Fruit fly (Drosophila melanogaster) whole organism, embryonic: ENCODE results near the gene CG17930.

Source experiments
- Awh ChIP-seq: fragments of 200-800 bp; sonication (Bioruptor generic); IDR thresholded peaks from 2 replicates; pipeline ENCODE4, ENCODE4 v1.3.6; 2022; ENCODE audit warnings: missing biosample characterization, missing genetic modification characterization
- Bgb ChIP-seq: fragments of 200-800 bp; sonication (Bioruptor generic); IDR thresholded peaks from 2 replicates; pipeline ENCODE4 v1.3.6; 2022; ENCODE audit warnings: missing biosample characterization, missing genetic modification characterization; ENCODE audit not compliant: partially characterized antibody
- CG10209 ChIP-seq: fragments of 200-800 bp; sonication (Bioruptor generic); optimal IDR thresholded peaks from 3 replicates; lab custom pipeline; 2017; ENCODE audit warnings: missing biosample characterization, mild to moderate bottlenecking, missing genetic modification characterization, missing genetic modification reagents
- CG11723 ChIP-seq: fragments of 200-800 bp; sonication (Bioruptor generic); optimal IDR thresholded peaks from 2 replicates; lab custom pipeline; 2017; ENCODE audit warnings: missing biosample characterization, mild to moderate bottlenecking, missing genetic modification characterization
- CG12104 ChIP-seq: fragments of 200-800 bp; sonication (Bioruptor generic); optimal IDR thresholded peaks from 3 replicates; lab custom pipeline; 2016; ENCODE audit warnings: missing biosample characterization, missing genetic modification characterization
- CG13775 ChIP-seq: fragments of 200-800 bp; sonication (Bioruptor generic); optimal IDR thresholded peaks from 3 replicates; lab custom pipeline; 2017; ENCODE audit warnings: missing biosample characterization, mild to moderate bottlenecking, missing genetic modification characterization
- CG14014 ChIP-seq: fragments of 200-800 bp; sonication (Bioruptor generic); IDR thresholded peaks from 2 replicates; pipeline ENCODE4 v1.3.6; 2022; ENCODE audit warnings: missing biosample characterization, missing genetic modification characterization
- CG15696 ChIP-seq: fragments of 200-800 bp; sonication (Bioruptor generic); optimal IDR thresholded peaks from 2 replicates; lab custom pipeline; 2019; ENCODE audit warnings: missing biosample characterization, mild to moderate bottlenecking, missing genetic modification characterization, moderate library complexity
- CG16815 ChIP-seq: fragments of 200-800 bp; sonication (Bioruptor generic); optimal IDR thresholded peaks from 3 replicates; lab custom pipeline; 2017; ENCODE audit warnings: missing biosample characterization, mild to moderate bottlenecking, missing genetic modification characterization
- CG18599 ChIP-seq: fragments of 200-800 bp; sonication (Bioruptor generic); optimal IDR thresholded peaks from 3 replicates; lab custom pipeline; 2017; ENCODE audit warnings: missing biosample characterization, missing genetic modification characterization, mild to moderate bottlenecking, moderate library complexity, missing genetic modification reagents
- CG18619 ChIP-seq: fragments of 200-800 bp; sonication (Bioruptor generic); optimal IDR thresholded peaks from 3 replicates; lab custom pipeline; 2017; ENCODE audit warnings: missing biosample characterization, mild to moderate bottlenecking, missing genetic modification characterization
- CG30431 ChIP-seq: fragments of 200-800 bp; sonication (Bioruptor generic); optimal IDR thresholded peaks from 2 replicates; lab custom pipeline; 2017; ENCODE audit warnings: missing biosample characterization, missing genetic modification characterization
- CG4282 ChIP-seq: fragments of 200-800 bp; sonication (Bioruptor generic); optimal IDR thresholded peaks from 2 replicates; lab custom pipeline; 2016; ENCODE audit warnings: missing biosample characterization, missing genetic modification characterization
- CG4854 ChIP-seq: fragments of 200-800 bp; sonication (Bioruptor generic); optimal IDR thresholded peaks from 2 replicates; lab custom pipeline; 2016; ENCODE audit warnings: missing biosample characterization, missing genetic modification characterization, inconsistent platforms
- CG6689 ChIP-seq: fragments of 200-800 bp; sonication (Bioruptor generic); IDR thresholded peaks from 2 replicates; pipeline ENCODE4 v1.3.6; 2022; ENCODE audit warnings: missing biosample characterization, missing genetic modification characterization
- CG7556 ChIP-seq: fragments of 200-800 bp; sonication (Bioruptor generic); optimal IDR thresholded peaks from 2 replicates; lab custom pipeline; 2017; ENCODE audit warnings: missing biosample characterization, mild to moderate bottlenecking, missing genetic modification characterization
- CG8478 ChIP-seq: fragments of >200 bp; optimal IDR thresholded peaks from 2 replicates; lab custom pipeline; 2018
- CG9215 ChIP-seq: fragments of 200-800 bp; sonication (Bioruptor generic); IDR thresholded peaks from 2 replicates; pipeline ENCODE4 v1.3.6; 2022; ENCODE audit warnings: missing biosample characterization, missing genetic modification characterization
- CG9817 ChIP-seq: fragments of 200-800 bp; sonication (Bioruptor generic); optimal IDR thresholded peaks from 2 replicates; lab custom pipeline; 2018; ENCODE audit warnings: missing biosample characterization, mild to moderate bottlenecking, missing genetic modification characterization, moderate library complexity
- CTCF ChIP-seq: fragments of 200-800 bp; sonication (Bioruptor generic); optimal IDR thresholded peaks from 2 replicates; lab custom pipeline; 2017; ENCODE audit warnings: missing biosample characterization, mild to moderate bottlenecking, missing genetic modification characterization, moderate library complexity
- E2f2 ChIP-seq: fragments of 200-800 bp; sonication (Bioruptor generic); IDR thresholded peaks from 2 replicates; pipeline ENCODE4 v1.3.6; 2022; ENCODE audit warnings: missing biosample characterization, missing genetic modification characterization
- H2.0 ChIP-seq: fragments of 200-800 bp; sonication (Bioruptor generic); IDR thresholded peaks from 2 replicates; pipeline ENCODE4 v1.3.6; 2022; ENCODE audit warnings: missing biosample characterization, missing genetic modification characterization
- HLH4C ChIP-seq: fragments of 200-800 bp; sonication (Bioruptor generic); IDR thresholded peaks from 3 replicates; pipeline ENCODE4 v1.3.6; 2022; ENCODE audit warnings: missing biosample characterization, missing genetic modification characterization; ENCODE audit not compliant: partially characterized antibody
- Hand ChIP-seq: fragments of 200-800 bp; sonication (Bioruptor generic); optimal IDR thresholded peaks from 2 replicates; lab custom pipeline; 2017; ENCODE audit warnings: mild to moderate bottlenecking, missing biosample characterization, missing genetic modification reagents, missing genetic modification characterization
- Hr78 ChIP-seq, 2 experiments: fragments of 200-800 bp in 1 of 2; fragments of >200 bp in 1 of 2; sonication (Bioruptor generic) in 1 of 2; optimal IDR thresholded peaks; 2 replicates each; lab custom pipeline; 2017 to 2019; ENCODE audit warnings: missing biosample characterization in 2 of 2, missing genetic modification characterization in 2 of 2, mild to moderate bottlenecking in 1 of 2, moderate library complexity in 1 of 2
- Hsf ChIP-seq: fragments of 200-800 bp; sonication (Bioruptor generic); optimal IDR thresholded peaks from 3 replicates; lab custom pipeline; 2016; ENCODE audit warnings: missing biosample characterization, missing genetic modification characterization
- NFAT ChIP-seq: fragments of 200-800 bp; sonication (Bioruptor generic); IDR thresholded peaks from 2 replicates; pipeline ENCODE4 v1.3.6; 2022; ENCODE audit warnings: missing biosample characterization, missing genetic modification characterization
- Ptx1 ChIP-seq: fragments of 200-800 bp; sonication (Bioruptor generic); IDR thresholded peaks from 2 replicates; pipeline ENCODE4 v1.3.6; 2022; ENCODE audit warnings: missing biosample characterization, missing genetic modification characterization
- Sin3A ChIP-seq: fragments of >200 bp; optimal IDR thresholded peaks from 2 replicates; lab custom pipeline; 2018
- Sox100B ChIP-seq: fragments of 200-800 bp; sonication (Bioruptor generic); optimal IDR thresholded peaks from 3 replicates; lab custom pipeline; 2018; ENCODE audit warnings: missing biosample characterization, mild to moderate bottlenecking, missing genetic modification characterization
- ara ChIP-seq: fragments of 200-800 bp; sonication (Bioruptor generic); IDR thresholded peaks from 2 replicates; pipeline ENCODE4 v1.3.6; 2022; ENCODE audit warnings: missing biosample characterization, missing genetic modification characterization
- ase ChIP-seq: fragments of 200-800 bp; sonication (Bioruptor generic); IDR thresholded peaks from 3 replicates; pipeline ENCODE4 v1.3.6; 2022; ENCODE audit warnings: missing biosample characterization, missing genetic modification characterization
- bab2 ChIP-seq: fragments of 200-800 bp; sonication (Bioruptor generic); optimal IDR thresholded peaks from 2 replicates; lab custom pipeline; 2016; ENCODE audit warnings: missing biosample characterization, missing genetic modification characterization
- chinmo ChIP-seq: fragments of 200-800 bp; sonication (Bioruptor generic); IDR thresholded peaks from 4 replicates; pipeline ENCODE4 v1.3.6; 2022; ENCODE audit warnings: missing biosample characterization, missing genetic modification characterization; ENCODE audit not compliant: partially characterized antibody
- chm ChIP-seq: fragments of 200-800 bp; sonication (Bioruptor generic); IDR thresholded peaks from 2 replicates; pipeline ENCODE4 v1.3.6; 2022; ENCODE audit warnings: missing biosample characterization, missing genetic modification characterization
- ci ChIP-seq: fragments of 200-800 bp; sonication (Bioruptor generic); IDR thresholded peaks from 3 replicates; pipeline ENCODE4 v1.3.6; 2022; ENCODE audit warnings: missing biosample characterization, missing genetic modification characterization
- esg ChIP-seq: fragments of 200-800 bp; sonication (Bioruptor generic); conservative IDR thresholded peaks from 2 replicates; pipeline ENCODE4 v1.3.6; 2022; ENCODE audit warnings: missing biosample characterization, missing genetic modification characterization
- exex ChIP-seq: fragments of 200-800 bp; sonication (Bioruptor generic); optimal IDR thresholded peaks from 4 replicates; lab custom pipeline; 2018; ENCODE audit warnings: missing biosample characterization, mild to moderate bottlenecking, missing genetic modification characterization, moderate library complexity
- ftz-f1 ChIP-seq: fragments of 200-800 bp; sonication (Bioruptor generic); optimal IDR thresholded peaks from 2 replicates; lab custom pipeline; 2016; ENCODE audit warnings: missing biosample characterization, missing genetic modification characterization
- grau ChIP-seq: fragments of 200-800 bp; optimal IDR thresholded peaks from 3 replicates; lab custom pipeline; 2019; ENCODE audit warnings: missing biosample characterization, mild to moderate bottlenecking, missing genetic modification characterization, moderate library complexity
- gro ChIP-seq: fragments of 200-800 bp; sonication (Bioruptor generic); optimal IDR thresholded peaks from 2 replicates; lab custom pipeline; 2016; ENCODE audit warnings: missing biosample characterization, missing genetic modification characterization
- kay ChIP-seq: fragments of 200-800 bp; sonication (Bioruptor generic); optimal IDR thresholded peaks from 2 replicates; lab custom pipeline; 2016; ENCODE audit warnings: missing biosample characterization, missing genetic modification characterization
- luna ChIP-seq: fragments of 200-800 bp; sonication (Bioruptor generic); optimal IDR thresholded peaks from 2 replicates; lab custom pipeline; 2016; ENCODE audit warnings: missing biosample characterization, missing genetic modification characterization
- nerfin-2 ChIP-seq: fragments of 200-800 bp; sonication (Bioruptor generic); IDR thresholded peaks from 2 replicates; pipeline ENCODE4 v1.3.6; 2022; ENCODE audit warnings: missing biosample characterization, missing genetic modification characterization; ENCODE audit not compliant: partially characterized antibody
- nom ChIP-seq: fragments of 200-800 bp; sonication (Bioruptor generic); optimal IDR thresholded peaks from 2 replicates; lab custom pipeline; 2017; ENCODE audit warnings: missing biosample characterization, missing genetic modification characterization, mild to moderate bottlenecking, moderate library complexity, missing genetic modification reagents
- p53 ChIP-seq: fragments of 200-800 bp; sonication (Bioruptor generic); optimal IDR thresholded peaks from 2 replicates; lab custom pipeline; 2016; ENCODE audit warnings: missing biosample characterization, missing genetic modification characterization
- peb ChIP-seq: fragments of 200-800 bp; sonication (Bioruptor generic); IDR thresholded peaks from 2 replicates; pipeline ENCODE4 v1.3.6; 2022; ENCODE audit warnings: missing biosample characterization, missing genetic modification characterization
- prd ChIP-seq, 3 experiments: fragments of >200 bp in 2 of 3; fragments of 200-800 bp in 1 of 3; sonication (Bioruptor generic) in 1 of 3; optimal IDR thresholded peaks in 2 of 3; IDR thresholded peaks in 1 of 3; 2 replicates in 2 of 3; 3 replicates in 1 of 3; pipeline versions ENCODE4 v1.3.6 to Lab custom; 2017 to 2022; ENCODE audit warnings: missing biosample characterization in 1 of 3, missing genetic modification characterization in 1 of 3
- rib ChIP-seq: fragments of 200-800 bp; sonication (Bioruptor generic); IDR thresholded peaks from 2 replicates; pipeline ENCODE4 v1.3.6; 2022; ENCODE audit warnings: missing biosample characterization, missing genetic modification characterization
- row ChIP-seq: fragments of 200-800 bp; sonication (Bioruptor generic); IDR thresholded peaks from 3 replicates; pipeline ENCODE4 v1.3.6; 2022; ENCODE audit warnings: missing biosample characterization, missing genetic modification characterization
- sd ChIP-seq: fragments of 200-800 bp; sonication (Bioruptor generic); optimal IDR thresholded peaks from 3 replicates; lab custom pipeline; 2018; ENCODE audit warnings: missing biosample characterization, mild to moderate bottlenecking, missing genetic modification characterization, moderate library complexity
- slou ChIP-seq: fragments of 200-800 bp; sonication (Bioruptor generic); optimal IDR thresholded peaks from 3 replicates; lab custom pipeline; 2016; ENCODE audit warnings: missing biosample characterization, missing genetic modification characterization

CG17930 gene

dm6 chr3R:16309302-16310080 lies 18.2 kb upstream of the CG17930 start (continued):
- no peak for TF ChIP-seq CG10209 (GFP tag; lab: Kevin White, UChicago)
- no peak for TF ChIP-seq CG8478 (lab: Kevin White, UChicago)
- no peak for TF ChIP-seq Bgb (GFP tag; lab: Robert Waterston, UW)
- peak; percentile 33 for TF ChIP-seq CG18599 (GFP tag; lab: Kevin White, UChicago)
- no peak for TF ChIP-seq NFAT (GFP tag; lab: Robert Waterston, UW)
- TF ChIP-seq Sin3A (lab: Kevin White, UChicago) = no peak
- TF ChIP-seq E2f2 (GFP tag; lab: Robert Waterston, UW) = peak; percentile 24; the same call in 1 of the 2 replicates
- peak; percentile 18 for TF ChIP-seq Hsf (GFP tag; lab: Kevin White, UChicago)
- no peak for TF ChIP-seq Hr78 (GFP tag; optimal IDR thresholded peaks at IDR 0.05; lab: Kevin White, UChicago)
- no peak for TF ChIP-seq HLH4C (GFP tag; lab: Robert Waterston, UW)
- no peak for TF ChIP-seq ftz-f1
- 0 out of 3 replicates have a peak, but pooled peaks have one; percentile 24 for TF ChIP-seq ase (GFP tag; lab: Robert Waterston, UW)
- 0 out of 2 replicates have a peak, but pooled peaks have one; percentile 43 for TF ChIP-seq Awh (GFP tag; lab: Robert Waterston, UW)
- TF ChIP-seq CG4854 = peak; percentile 18
- TF ChIP-seq CG11723 (GFP tag; lab: Kevin White, UChicago) = no peak
- TF ChIP-seq CG4282 (GFP tag; lab: Kevin White, UChicago) = no peak
- peak; percentile 41 for TF ChIP-seq CG6689 (GFP tag; lab: Robert Waterston, UW)
- peak; percentile 49 for TF ChIP-seq CG14014 (GFP tag; lab: Robert Waterston, UW)
- no peak for TF ChIP-seq peb (GFP tag; lab: Robert Waterston, UW)
- TF ChIP-seq CG9215 = no peak
- TF ChIP-seq CG15696 (tag; lab: Kevin White, UChicago) = no peak
- peak; percentile 37; the same call in 1 of the 2 replicates for TF ChIP-seq ara
- peak; percentile 2 for TF ChIP-seq CG13775
- peak; percentile 29 for TF ChIP-seq grau (tag; lab: Kevin White, UChicago)
- TF ChIP-seq CG9817 = no peak
- no peak for TF ChIP-seq Ptx1 (GFP tag; lab: Robert Waterston, UW)
- TF ChIP-seq chinmo (GFP tag; lab: Robert Waterston, UW) = peak; percentile 69; the same call in 1 of the 4 replicates
- TF ChIP-seq CG12104 (GFP tag; lab: Kevin White, UChicago) = no peak
- no peak for TF ChIP-seq CG30431
- TF ChIP-seq gro (GFP tag; lab: Kevin White, UChicago) = no peak
- no peak for TF ChIP-seq slou
- TF ChIP-seq bab2 = peak; percentile 12
- no peak for TF ChIP-seq rib
- TF ChIP-seq Hand (GFP tag; lab: Kevin White, UChicago) = no peak
- TF ChIP-seq esg (GFP tag; lab: Robert Waterston, UW) = no peak
- TF ChIP-seq CG7556 (GFP tag; lab: Kevin White, UChicago) = peak; percentile 14
- TF ChIP-seq CG18619 = no peak
- no peak for TF ChIP-seq kay (GFP tag; lab: Kevin White, UChicago)
- peak; percentile 21 for TF ChIP-seq Sox100B (GFP tag; lab: Kevin White, UChicago)
- TF ChIP-seq H2.0 (GFP tag; lab: Robert Waterston, UW) = no peak

DNA sequence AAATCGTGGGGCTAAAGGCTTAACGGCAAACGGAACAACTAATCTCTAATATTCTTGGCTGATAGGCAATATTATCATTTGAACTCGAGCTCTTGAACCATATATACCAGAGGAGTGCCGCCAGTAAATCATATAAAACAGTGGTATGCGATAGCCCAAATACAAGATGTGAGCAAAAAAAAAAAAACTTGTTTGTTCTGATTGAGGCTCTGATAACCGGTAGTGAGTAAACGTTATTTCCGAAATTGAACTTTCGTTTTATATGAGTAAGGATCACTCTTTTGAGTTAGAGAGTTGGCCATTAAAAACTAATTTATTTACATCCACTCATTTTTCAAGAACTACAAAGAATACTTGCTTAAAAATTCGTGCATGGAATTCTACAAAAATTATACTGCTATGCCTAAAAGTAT lies 17.6 kb upstream of the CG17930 start:
- peak in 1 of 2 experiments; percentile 64 for TF ChIP-seq Hr78 (GFP tag; optimal IDR thresholded peaks at IDR 0.05; lab: Kevin White, UChicago)
- no peak for TF ChIP-seq nom (GFP tag; lab: Kevin White, UChicago)
- TF ChIP-seq ci (GFP tag; lab: Robert Waterston, UW) = no peak
- no peak for TF ChIP-seq chm (GFP tag; lab: Robert Waterston, UW)
- peak; percentile 52 for TF ChIP-seq CTCF
- no peak for TF ChIP-seq luna (GFP tag; lab: Kevin White, UChicago)
- peak; percentile 73 for TF ChIP-seq exex
- TF ChIP-seq CG16815 = no peak
- no peak for TF ChIP-seq nerfin-2 (GFP tag; lab: Robert Waterston, UW)
- peak; percentile 71 for TF ChIP-seq sd (tag; lab: Kevin White, UChicago)
- no peak for TF ChIP-seq p53 (GFP tag; lab: Kevin White, UChicago)
- TF ChIP-seq prd (optimal IDR thresholded peaks at IDR 0.05; lab: Kevin White, UChicago) = no peak
- no peak for TF ChIP-seq prd (GFP tag; IDR thresholded peaks at IDR 0.05; lab: Robert Waterston, UW)
- TF ChIP-seq row (GFP tag; lab: Robert Waterston, UW) = 0 out of 3 replicates have a peak, but pooled peaks have one; percentile 13
